Fruit fly (Drosophila melanogaster) whole organism, embryonic: Measurements from ENCODE around the gene CG3556.
A peak's percentile ranks its signal among the peaks of the same experiment; 100 is the strongest.

ENCODE experiments used
- ATbp ChIP-seq: fragments of 200-800 bp; sonication (Bioruptor generic); optimal IDR thresholded peaks from 2 replicates; lab custom pipeline; 2017; ENCODE audit warnings: missing biosample characterization, mild to moderate bottlenecking, missing genetic modification characterization, missing genetic modification reagents
- Aef1 ChIP-seq: fragments of 200-800 bp; sonication (Bioruptor generic); IDR thresholded peaks from 3 replicates; pipeline ENCODE4 v1.3.6; 2022; ENCODE audit warnings: missing biosample characterization, missing genetic modification characterization
- Bgb ChIP-seq: fragments of 200-800 bp; sonication (Bioruptor generic); IDR thresholded peaks from 2 replicates; pipeline ENCODE4 v1.3.6; 2022; ENCODE audit warnings: missing biosample characterization, missing genetic modification characterization; ENCODE audit not compliant: partially characterized antibody
- CG10979 ChIP-seq: fragments of 200-800 bp; sonication (Bioruptor generic); optimal IDR thresholded peaks from 2 replicates; lab custom pipeline; 2018; ENCODE audit warnings: missing biosample characterization, mild to moderate bottlenecking, missing genetic modification characterization, moderate library complexity
- CG11696 ChIP-seq: fragments of 200-800 bp; sonication (Bioruptor generic); IDR thresholded peaks from 2 replicates; pipeline ENCODE4 v1.3.6; 2022; ENCODE audit warnings: missing biosample characterization, missing genetic modification characterization
- CG12219 ChIP-seq: fragments of 200-800 bp; sonication (Bioruptor generic); optimal IDR thresholded peaks from 3 replicates; lab custom pipeline; 2018; ENCODE audit warnings: missing biosample characterization, mild to moderate bottlenecking, missing genetic modification characterization
- CG12659 ChIP-seq: fragments of 200-800 bp; sonication (Bioruptor generic); optimal IDR thresholded peaks from 3 replicates; lab custom pipeline; 2017; ENCODE audit warnings: mild to moderate bottlenecking, missing biosample characterization, missing genetic modification reagents, missing genetic modification characterization
- CG14860 ChIP-seq: fragments of 200-800 bp; sonication (Bioruptor generic); IDR thresholded peaks from 3 replicates; pipeline ENCODE4 v1.3.6; 2022; ENCODE audit warnings: missing biosample characterization, missing genetic modification characterization; ENCODE audit not compliant: partially characterized antibody
- CG14965 ChIP-seq: fragments of 200-800 bp; sonication (Bioruptor generic); optimal IDR thresholded peaks from 2 replicates; lab custom pipeline; 2016; ENCODE audit warnings: missing biosample characterization, missing genetic modification characterization, borderline replicate concordance
- CG16813 ChIP-seq: fragments of 200-800 bp; sonication (Bioruptor generic); IDR thresholded peaks from 3 replicates; pipeline ENCODE4 v1.3.6; 2022; ENCODE audit warnings: missing biosample characterization, missing genetic modification characterization; ENCODE audit not compliant: partially characterized antibody
- CG2199 ChIP-seq: fragments of 200-800 bp; sonication (Bioruptor generic); IDR thresholded peaks from 3 replicates; pipeline ENCODE4 v1.3.6; 2022; ENCODE audit warnings: missing biosample characterization, missing genetic modification characterization
- CG2875 ChIP-seq: fragments of 200-800 bp; sonication (Bioruptor generic); optimal IDR thresholded peaks from 2 replicates; lab custom pipeline; 2017; ENCODE audit warnings: missing biosample characterization, mild to moderate bottlenecking, missing genetic modification characterization, missing genetic modification reagents
- CG30403 ChIP-seq: fragments of 200-800 bp; sonication (Bioruptor generic); optimal IDR thresholded peaks from 3 replicates; lab custom pipeline; 2016; ENCODE audit warnings: missing biosample characterization, missing genetic modification characterization
- CG31365 ChIP-seq: fragments of 200-800 bp; sonication (Bioruptor generic); optimal IDR thresholded peaks from 2 replicates; lab custom pipeline; 2018; ENCODE audit warnings: missing biosample characterization, mild to moderate bottlenecking, missing genetic modification characterization
- CG31441 ChIP-seq: fragments of 200-800 bp; sonication (Bioruptor generic); IDR thresholded peaks from 2 replicates; pipeline ENCODE4 v1.3.6; 2022; ENCODE audit warnings: missing biosample characterization, missing genetic modification characterization
- CG3407 ChIP-seq: fragments of 200-800 bp; sonication (Bioruptor generic); optimal IDR thresholded peaks from 2 replicates; lab custom pipeline; 2018; ENCODE audit warnings: missing biosample characterization, mild to moderate bottlenecking, missing genetic modification characterization
- CG34224 ChIP-seq: fragments of 200-800 bp; sonication (Bioruptor generic); IDR thresholded peaks from 3 replicates; pipeline ENCODE4 v1.3.6; 2022; ENCODE audit warnings: missing biosample characterization, missing genetic modification characterization; ENCODE audit not compliant: partially characterized antibody
- CG3726 ChIP-seq: fragments of 200-800 bp; sonication (Bioruptor generic); IDR thresholded peaks from 3 replicates; pipeline ENCODE4, ENCODE4 v1.3.6; 2022; ENCODE audit warnings: missing biosample characterization, missing genetic modification characterization
- CG42726 ChIP-seq: fragments of 200-800 bp; sonication (Bioruptor generic); IDR thresholded peaks from 2 replicates; pipeline ENCODE4 v1.3.6; 2022; ENCODE audit warnings: missing biosample characterization, missing genetic modification characterization; ENCODE audit not compliant: partially characterized antibody
- CG6689 ChIP-seq: fragments of 200-800 bp; sonication (Bioruptor generic); IDR thresholded peaks from 2 replicates; pipeline ENCODE4 v1.3.6; 2022; ENCODE audit warnings: missing biosample characterization, missing genetic modification characterization
- CG7271 ChIP-seq: fragments of 200-800 bp; sonication (Bioruptor generic); optimal IDR thresholded peaks from 2 replicates; lab custom pipeline; 2018; ENCODE audit warnings: missing biosample characterization, mild to moderate bottlenecking, missing genetic modification characterization, moderate library complexity
- CG7928 ChIP-seq: fragments of 200-800 bp; sonication (Bioruptor generic); optimal IDR thresholded peaks from 2 replicates; lab custom pipeline; 2017; ENCODE audit warnings: missing biosample characterization, mild to moderate bottlenecking, missing genetic modification characterization
- CG7963 ChIP-seq: fragments of 200-800 bp; sonication (Bioruptor generic); IDR thresholded peaks from 3 replicates; pipeline ENCODE4 v1.3.6; 2022; ENCODE audit warnings: missing biosample characterization, missing genetic modification characterization; ENCODE audit not compliant: partially characterized antibody
- Dfd ChIP-seq, 2 experiments: fragments of >200 bp; optimal IDR thresholded peaks; 2 replicates each; lab custom pipeline; 2017; ENCODE audit warnings: missing biosample characterization in 2 of 2, missing genetic modification characterization in 2 of 2
- Dll ChIP-seq: fragments of 200-800 bp; sonication (Bioruptor generic); IDR thresholded peaks from 4 replicates; pipeline ENCODE4 v1.3.6; 2022; ENCODE audit warnings: missing biosample characterization, missing genetic modification characterization; ENCODE audit not compliant: partially characterized antibody
- E2f2 ChIP-seq: fragments of 200-800 bp; sonication (Bioruptor generic); IDR thresholded peaks from 2 replicates; pipeline ENCODE4 v1.3.6; 2022; ENCODE audit warnings: missing biosample characterization, missing genetic modification characterization
- Elba2 ChIP-seq: fragments of 200-800 bp; sonication (Bioruptor generic); optimal IDR thresholded peaks from 3 replicates; lab custom pipeline; 2016; ENCODE audit warnings: missing biosample characterization, missing genetic modification characterization
- HmgZ ChIP-seq: fragments of 200-800 bp; sonication (Bioruptor generic); optimal IDR thresholded peaks from 2 replicates; lab custom pipeline; 2018; ENCODE audit warnings: missing biosample characterization, mild to moderate bottlenecking, missing genetic modification characterization
- Hr51 ChIP-seq, 2 experiments: fragments of 200-800 bp; sonication (Bioruptor generic); optimal IDR thresholded peaks; 2 replicates in 1 of 2; 3 replicates in 1 of 2; lab custom pipeline; 2016 to 2018; ENCODE audit warnings: missing biosample characterization in 2 of 2, missing genetic modification characterization in 2 of 2, mild to moderate bottlenecking in 1 of 2, moderate library complexity in 1 of 2
- Myb ChIP-seq: fragments of 200-800 bp; sonication (Bioruptor generic); optimal IDR thresholded peaks from 2 replicates; lab custom pipeline; 2016; ENCODE audit warnings: missing biosample characterization, missing genetic modification characterization
- NFAT ChIP-seq: fragments of 200-800 bp; sonication (Bioruptor generic); IDR thresholded peaks from 2 replicates; pipeline ENCODE4 v1.3.6; 2022; ENCODE audit warnings: missing biosample characterization, missing genetic modification characterization
- Oli ChIP-seq: fragments of 200-800 bp; sonication (Bioruptor generic); optimal IDR thresholded peaks from 2 replicates; lab custom pipeline; 2018; ENCODE audit warnings: missing biosample characterization, mild to moderate bottlenecking, missing genetic modification characterization, moderate library complexity
- YL-1 ChIP-seq: fragments of 200-800 bp; sonication (Bioruptor generic); optimal IDR thresholded peaks from 3 replicates; lab custom pipeline; 2017; ENCODE audit warnings: missing biosample characterization, mild to moderate bottlenecking, missing genetic modification characterization
- aop ChIP-seq: fragments of 200-800 bp; sonication (Bioruptor generic); IDR thresholded peaks from 2 replicates; pipeline ENCODE4 v1.3.6; 2022; ENCODE audit warnings: missing biosample characterization, missing genetic modification characterization
- dysf ChIP-seq: fragments of 200-800 bp; sonication (Bioruptor generic); IDR thresholded peaks from 3 replicates; pipeline ENCODE4 v1.3.6; 2022; ENCODE audit warnings: missing biosample characterization, missing genetic modification characterization
- eve ChIP-seq, 2 experiments: fragments of >200 bp; optimal IDR thresholded peaks; 2 replicates each; lab custom pipeline; 2017; ENCODE audit warnings: missing biosample characterization in 2 of 2, missing genetic modification characterization in 2 of 2
- fd3F ChIP-seq: fragments of 200-800 bp; sonication (Bioruptor generic); optimal IDR thresholded peaks from 2 replicates; lab custom pipeline; 2018; ENCODE audit warnings: missing biosample characterization, mild to moderate bottlenecking, missing genetic modification characterization, moderate library complexity
- grau ChIP-seq: fragments of 200-800 bp; optimal IDR thresholded peaks from 3 replicates; lab custom pipeline; 2019; ENCODE audit warnings: missing biosample characterization, mild to moderate bottlenecking, missing genetic modification characterization, moderate library complexity
- gsb ChIP-seq: fragments of 200-800 bp; sonication (Bioruptor generic); IDR thresholded peaks from 2 replicates; pipeline ENCODE4 v1.3.6; 2022; ENCODE audit warnings: missing biosample characterization, missing genetic modification characterization
- ind ChIP-seq: fragments of 200-800 bp; sonication (Bioruptor generic); optimal IDR thresholded peaks from 3 replicates; lab custom pipeline; 2016; ENCODE audit warnings: missing biosample characterization, missing genetic modification characterization
- jigr1 ChIP-seq: fragments of 200-800 bp; sonication (Bioruptor generic); IDR thresholded peaks from 3 replicates; pipeline ENCODE4 v1.3.6; 2022; ENCODE audit warnings: missing biosample characterization, missing genetic modification characterization
- luna ChIP-seq: fragments of 200-800 bp; sonication (Bioruptor generic); optimal IDR thresholded peaks from 2 replicates; lab custom pipeline; 2016; ENCODE audit warnings: missing biosample characterization, missing genetic modification characterization
- pb ChIP-seq: fragments of 200-800 bp; sonication (Bioruptor generic); optimal IDR thresholded peaks from 3 replicates; lab custom pipeline; 2016; ENCODE audit warnings: missing biosample characterization, missing genetic modification characterization
- phol ChIP-seq: fragments of 200-800 bp; sonication (Bioruptor generic); optimal IDR thresholded peaks from 3 replicates; lab custom pipeline; 2018; ENCODE audit warnings: missing biosample characterization, mild to moderate bottlenecking, missing genetic modification characterization, moderate library complexity
- sd ChIP-seq: fragments of 200-800 bp; sonication (Bioruptor generic); optimal IDR thresholded peaks from 3 replicates; lab custom pipeline; 2018; ENCODE audit warnings: missing biosample characterization, mild to moderate bottlenecking, missing genetic modification characterization, moderate library complexity
- slbo ChIP-seq: fragments of 200-800 bp; sonication (Bioruptor generic); IDR thresholded peaks from 2 replicates; pipeline ENCODE4 v1.3.6; 2022; ENCODE audit warnings: missing biosample characterization, missing genetic modification characterization
- sna ChIP-seq: fragments of 200-800 bp; sonication (Bioruptor generic); IDR thresholded peaks from 2 replicates; pipeline ENCODE4 v1.3.6; 2022; ENCODE audit warnings: missing biosample characterization, missing genetic modification characterization; ENCODE audit not compliant: partially characterized antibody
- tll ChIP-seq, 2 experiments: fragments of 200-800 bp in 1 of 2; fragments of >200 bp in 1 of 2; sonication (Bioruptor generic) in 1 of 2; optimal IDR thresholded peaks; 2 replicates each; lab custom pipeline; 2017 to 2019; ENCODE audit warnings: missing biosample characterization in 2 of 2, missing genetic modification characterization in 2 of 2, mild to moderate bottlenecking in 1 of 2, moderate library complexity in 1 of 2
- wor ChIP-seq: fragments of 200-800 bp; sonication (Bioruptor generic); IDR thresholded peaks from 2 replicates; pipeline ENCODE4 v1.3.6; 2022; ENCODE audit warnings: missing biosample characterization, missing genetic modification characterization

The CG3556 gene

DNA sequence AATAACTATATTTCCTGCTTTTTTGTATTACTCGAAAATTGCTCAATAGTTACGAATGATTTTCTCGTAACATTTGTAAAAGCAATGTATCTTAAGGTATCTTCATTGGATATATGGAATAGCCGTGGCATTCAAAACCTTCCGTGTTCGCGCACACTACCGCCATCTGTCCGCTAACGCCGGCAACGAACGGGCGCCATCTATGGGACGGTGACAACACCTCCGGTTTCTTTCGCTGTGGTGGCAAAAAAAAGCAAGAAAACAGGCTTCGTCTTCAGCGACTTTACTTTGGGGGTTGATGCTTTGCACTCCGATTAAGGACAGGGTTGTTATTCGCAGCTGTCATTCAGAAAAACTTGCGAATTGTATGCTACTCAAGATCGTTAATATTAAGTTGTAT is 22.9 kb upstream of the CG3556 start (continued):
- no peak for TF ChIP-seq sna
- TF ChIP-seq CG7271 (tag; lab: Kevin White, UChicago) = no peak
- no peak for TF ChIP-seq tll (GFP tag; optimal IDR thresholded peaks at IDR 0.05; lab: Kevin White, UChicago)
- TF ChIP-seq CG11696 (GFP tag; lab: Robert Waterston, UW) = no peak
- TF ChIP-seq Dll (GFP tag; lab: Robert Waterston, UW) = no peak
- TF ChIP-seq CG3726 = no peak
- TF ChIP-seq CG42726 (GFP tag; lab: Robert Waterston, UW) = peak; percentile 53; the same call in 1 of the 2 replicates
- TF ChIP-seq CG10979 (tag; lab: Kevin White, UChicago) = peak; percentile 46
- 0 out of 2 replicates have a peak, but pooled peaks have one; percentile 6 for TF ChIP-seq gsb (GFP tag; lab: Robert Waterston, UW)
- TF ChIP-seq CG31441 (GFP tag; lab: Robert Waterston, UW) = no peak
- peak; percentile 36 for TF ChIP-seq fd3F (GFP tag; lab: Kevin White, UChicago)
- TF ChIP-seq Aef1 = no peak
- peak; percentile 12 for TF ChIP-seq Myb
- TF ChIP-seq Elba2 (GFP tag; lab: Kevin White, UChicago) = peak; percentile 37
- no peak for TF ChIP-seq luna
- no peak for TF ChIP-seq wor
- peak; percentile 47 for TF ChIP-seq pb
- TF ChIP-seq CG2875 (GFP tag; lab: Kevin White, UChicago) = peak; percentile 77
- TF ChIP-seq slbo (GFP tag; lab: Robert Waterston, UW) = peak; percentile 52
- peak; percentile 49 for TF ChIP-seq CG30403 (GFP tag; lab: Kevin White, UChicago)
- no peak for TF ChIP-seq CG34224 (GFP tag; lab: Robert Waterston, UW)
- TF ChIP-seq CG7928 = no peak
- peak; percentile 44; the same call in 1 of the 2 replicates for TF ChIP-seq NFAT (GFP tag; lab: Robert Waterston, UW)
- peak; percentile 56 for TF ChIP-seq CG3407 (GFP tag; lab: Kevin White, UChicago)
- peak; percentile 46; the same call in 2 of the 3 replicates for TF ChIP-seq dysf
- no peak for TF ChIP-seq CG7963 (GFP tag; lab: Robert Waterston, UW)
- no peak for TF ChIP-seq Bgb (GFP tag; lab: Robert Waterston, UW)
- TF ChIP-seq aop = no peak
- TF ChIP-seq E2f2 = peak; percentile 41
- TF ChIP-seq sd = no peak
- peak; percentile 42 for TF ChIP-seq CG12659 (GFP tag; lab: Kevin White, UChicago)
- peak in 1 of 2 experiments; percentile 15 for TF ChIP-seq eve (GFP tag; optimal IDR thresholded peaks at IDR 0.05; lab: Kevin White, UChicago)
- peak; percentile 46 for TF ChIP-seq Oli
- no peak for TF ChIP-seq CG31365 (tag; lab: Kevin White, UChicago)
- no peak for TF ChIP-seq CG14860
- no peak for TF ChIP-seq jigr1
- TF ChIP-seq Hr51 (GFP tag; optimal IDR thresholded peaks at IDR 0.05; lab: Kevin White, UChicago) = peak; percentile 28 to 53
- no peak for TF ChIP-seq YL-1
- TF ChIP-seq CG16813 (GFP tag; lab: Robert Waterston, UW) = no peak
- peak; percentile 83 for TF ChIP-seq CG2199 (GFP tag; lab: Robert Waterston, UW)
- peak; percentile 64 for TF ChIP-seq ATbp (GFP tag; lab: Kevin White, UChicago)
- TF ChIP-seq grau = peak; percentile 53
- TF ChIP-seq CG14965 (GFP tag; lab: Kevin White, UChicago) = peak; percentile 97
- no peak for TF ChIP-seq HmgZ (tag; lab: Kevin White, UChicago)
- peak; percentile 23 for TF ChIP-seq phol
- peak; percentile 34 for TF ChIP-seq CG12219 (GFP tag; lab: Kevin White, UChicago)
- TF ChIP-seq CG6689 (GFP tag; lab: Robert Waterston, UW) = peak; percentile 46; the same call in 1 of the 2 replicates
- no peak for TF ChIP-seq Dfd (GFP tag; optimal IDR thresholded peaks at IDR 0.05; lab: Kevin White, UChicago)
- peak; percentile 32 for TF ChIP-seq ind (GFP tag; lab: Kevin White, UChicago)
